Worm (Caenorhabditis elegans) whole organism, early embryonic: Measurements from ENCODE around the gene F43C1.7.
A peak's percentile ranks its signal among the peaks of the same experiment; 100 is the strongest.

Source experiments
- B0310.2 ChIP-seq: sonication (generic microtip); optimal IDR thresholded peaks from 2 replicates; lab custom pipeline; 2016; ENCODE audit warnings: mild to moderate bottlenecking, missing genetic modification characterization, missing compliant biosample characterization
- F13C5.2 ChIP-seq: sonication (generic microtip); optimal IDR thresholded peaks from 2 replicates; lab custom pipeline; 2017; ENCODE audit warnings: mild to moderate bottlenecking, missing genetic modification characterization, inconsistent platforms, missing compliant biosample characterization
- aly-1 ChIP-seq: sonication (generic microtip); optimal IDR thresholded peaks from 2 replicates; lab custom pipeline; 2016; ENCODE audit warnings: missing genetic modification characterization, missing compliant biosample characterization
- ama-1 ChIP-seq: fragments of 150-350 bp; optimal IDR thresholded peaks from 2 replicates; lab custom pipeline; 2014
- ceh-13 ChIP-seq: fragments of 200-800 bp; sonication (Bioruptor generic); optimal IDR thresholded peaks from 2 replicates; lab custom pipeline; 2018; ENCODE audit warnings: mild to moderate bottlenecking, missing genetic modification characterization, missing compliant biosample characterization
- ceh-36 ChIP-seq: sonication (generic microtip); optimal IDR thresholded peaks from 2 replicates; lab custom pipeline; 2016; ENCODE audit warnings: missing genetic modification characterization, inconsistent platforms, missing compliant biosample characterization
- ets-7 ChIP-seq: sonication (generic microtip); optimal IDR thresholded peaks from 2 replicates; lab custom pipeline; 2016; ENCODE audit warnings: missing genotype, missing genetic modification characterization, missing compliant biosample characterization
- flt-1 ChIP-seq: fragments of 200-800 bp; sonication (Bioruptor generic); IDR thresholded peaks from 2 replicates; pipeline ENCODE4 v1.3.6; 2022; ENCODE audit warnings: missing genetic modification characterization, missing compliant biosample characterization
- hmbx-1 ChIP-seq: sonication (generic microtip); optimal IDR thresholded peaks from 2 replicates; lab custom pipeline; 2016; ENCODE audit warnings: mild to moderate bottlenecking, missing genetic modification characterization, missing compliant biosample characterization
- hmg-4 ChIP-seq: fragments of 200-800 bp; sonication (Bioruptor generic); optimal IDR thresholded peaks from 2 replicates; lab custom pipeline; 2018; ENCODE audit warnings: mild to moderate bottlenecking, missing genetic modification characterization, missing compliant biosample characterization
- hnd-1 ChIP-seq: sonication (generic microtip); optimal IDR thresholded peaks from 2 replicates; lab custom pipeline; 2016; ENCODE audit warnings: missing genetic modification characterization, missing compliant biosample characterization
- pes-1 ChIP-seq: fragments of 200-800 bp; sonication (Bioruptor generic); IDR thresholded peaks from 2 replicates; pipeline ENCODE4 v1.3.6; 2022; ENCODE audit warnings: missing genetic modification reagents, missing genetic modification characterization, missing compliant biosample characterization
- scrt-1 ChIP-seq: fragments of 200-800 bp; sonication (Bioruptor generic); IDR thresholded peaks from 2 replicates; pipeline ENCODE4 v1.3.6; 2022; ENCODE audit warnings: missing genetic modification characterization, missing compliant biosample characterization
- sea-1 ChIP-seq: fragments of 200-800 bp; sonication (Bioruptor generic); conservative IDR thresholded peaks from 2 replicates; pipeline ENCODE4 v1.3.6; 2022; ENCODE audit warnings: missing genetic modification characterization, missing compliant biosample characterization
- tbx-11 ChIP-seq: fragments of 200-800 bp; sonication (Bioruptor generic); IDR thresholded peaks from 2 replicates; pipeline ENCODE4 v1.3.6; 2022; ENCODE audit warnings: missing genetic modification characterization, missing compliant biosample characterization
- tbx-37 ChIP-seq: fragments of 200-800 bp; sonication (Bioruptor generic); conservative IDR thresholded peaks from 2 replicates; pipeline ENCODE4 v1.3.6; 2022; ENCODE audit warnings: missing genetic modification reagents, missing genetic modification characterization, missing compliant biosample characterization
- tra-4 ChIP-seq: sonication (generic microtip); optimal IDR thresholded peaks from 2 replicates; lab custom pipeline; 2017; ENCODE audit warnings: missing genetic modification characterization, missing compliant biosample characterization

Gene F43C1.7

ce11 chrIII:4242225-4242862 lies at the start of gene F43C1.7:
Gene F43C1.7, minus strand, starts transcription at chrIII:4242575.
- TF ChIP-seq aly-1 (tag; lab: Kevin White, UChicago): no peak
- no peak for TF ChIP-seq ceh-36
- no peak for TF ChIP-seq tbx-11
- no peak for TF ChIP-seq ceh-13 (GFP tag; lab: Kevin White, UChicago)
- no peak for TF ChIP-seq sea-1 (GFP tag; lab: Robert Waterston, UW)
- no peak for TF ChIP-seq tra-4 (tag; lab: Kevin White, UChicago)
- no peak for TF ChIP-seq flt-1 (GFP tag; lab: Robert Waterston, UW)
- TF ChIP-seq hmbx-1: no peak
- no peak for TF ChIP-seq ama-1
- no peak for TF ChIP-seq hnd-1 (tag; lab: Kevin White, UChicago)
- no peak for TF ChIP-seq B0310.2 (tag; lab: Kevin White, UChicago)
- TF ChIP-seq pes-1: no peak
- no peak for TF ChIP-seq ets-7
- no peak for TF ChIP-seq scrt-1
- TF ChIP-seq tbx-37: no peak
- no peak for TF ChIP-seq hmg-4 (GFP tag; lab: Kevin White, UChicago)
- no peak for TF ChIP-seq F13C5.2 (tag; lab: Kevin White, UChicago)

ce11 chrIII:4291216-4291691 lies 48.9 kb upstream of the F43C1.7 start, which contains the start of gene mcm-5:
Gene mcm-5, minus strand, starts transcription at chrIII:4291266.
- TF ChIP-seq ets-7: no peak

- TF ChIP-seq ceh-36: no peak
- TF ChIP-seq hnd-1 (tag; lab: Kevin White, UChicago): no peak
- no peak for TF ChIP-seq sea-1 (GFP tag; lab: Robert Waterston, UW)
- no peak for TF ChIP-seq hmbx-1
- no peak for TF ChIP-seq ets-7
- TF ChIP-seq tra-4 (tag; lab: Kevin White, UChicago): no peak
- TF ChIP-seq ama-1: no peak
- no peak for TF ChIP-seq tbx-11
- TF ChIP-seq B0310.2 (tag; lab: Kevin White, UChicago): no peak
These were observed 47.6 kb upstream of the F43C1.7 start for ce11 chrIII:4289952-4290351.

ce11 chrIII:4287379-4287778 lies 45.0 kb upstream of the F43C1.7 start, which contains the start of gene R10E4.3:
Gene R10E4.3, minus strand, starts transcription at chrIII:4287479.
- no peak for TF ChIP-seq ets-7

- no peak for TF ChIP-seq pes-1
- TF ChIP-seq flt-1 (GFP tag; lab: Robert Waterston, UW): no peak
- no peak for TF ChIP-seq ceh-36
- TF ChIP-seq hnd-1 (tag; lab: Kevin White, UChicago): no peak
- TF ChIP-seq tbx-37: no peak
- no peak for TF ChIP-seq B0310.2 (tag; lab: Kevin White, UChicago)
- TF ChIP-seq ets-7: no peak
- no peak for TF ChIP-seq tra-4 (tag; lab: Kevin White, UChicago)
- no peak for TF ChIP-seq ama-1
These were observed 42.4 kb upstream of the F43C1.7 start for ce11 chrIII:4284732-4285165.

- TF ChIP-seq tbx-11 (no peak), F13C5.2 (tag; lab: Kevin White, UChicago) (no peak), ceh-13 (GFP tag; lab: Kevin White, UChicago) (no peak), pes-1 (no peak), hnd-1 (tag; lab: Kevin White, UChicago) (no peak), ceh-36 (no peak), hmbx-1 (no peak), aly-1 (tag; lab: Kevin White, UChicago) (no peak), scrt-1 (no peak)
These were observed 40.8 kb upstream of the F43C1.7 start for ce11 chrIII:4283175-4283574.

- TF ChIP-seq ceh-13 (GFP tag; lab: Kevin White, UChicago) (peak; percentile 18), sea-1 (GFP tag; lab: Robert Waterston, UW) (peak; percentile 32; the same call in 1 of the 2 replicates), tbx-11 (no peak; the same call in none of the 2 replicates), scrt-1 (no peak), aly-1 (tag; lab: Kevin White, UChicago) (peak; percentile 59), pes-1 (no peak; the same call in 1 of the 2 replicates), ama-1 (no peak), hnd-1 (tag; lab: Kevin White, UChicago) (no peak), ceh-36 (no peak), flt-1 (GFP tag; lab: Robert Waterston, UW) (0 out of 2 replicates have a peak, but pooled peaks have one; percentile 27), tra-4 (tag; lab: Kevin White, UChicago) (no peak), ets-7 (peak; percentile 47), B0310.2 (tag; lab: Kevin White, UChicago) (no peak), hmbx-1 (no peak), hmg-4 (GFP tag; lab: Kevin White, UChicago) (peak; percentile 89), F13C5.2 (tag; lab: Kevin White, UChicago) (peak; percentile 80), tbx-37 (no peak)
These were observed 39.7 kb upstream of the F43C1.7 start for ce11 chrIII:4281955-4282618.
